Fruit fly (Drosophila melanogaster) whole organism, embryonic: ENCODE results near the gene a10.
A peak's percentile ranks its signal among the peaks of the same experiment; 100 is the strongest.

Experiments used
- Abd-B ChIP-seq: fragments of 200-800 bp; sonication (Bioruptor generic); optimal IDR thresholded peaks from 2 replicates; lab custom pipeline; 2018; ENCODE audit warnings: missing biosample characterization, mild to moderate bottlenecking, missing genetic modification characterization, moderate library complexity
- Adf1 ChIP-seq: fragments of 200-800 bp; sonication (Bioruptor generic); IDR thresholded peaks from 2 replicates; pipeline ENCODE4 v1.3.6; 2022; ENCODE audit warnings: missing biosample characterization, missing genetic modification characterization
- Bteb2 ChIP-seq: fragments of 200-800 bp; sonication (Bioruptor generic); optimal IDR thresholded peaks from 2 replicates; lab custom pipeline; 2016; ENCODE audit warnings: missing biosample characterization, missing genetic modification characterization
- CG11093 ChIP-seq: fragments of 200-800 bp; sonication (Bioruptor generic); IDR thresholded peaks from 3 replicates; pipeline ENCODE4 v1.3.6; 2022; ENCODE audit warnings: missing biosample characterization, missing genetic modification characterization
- CG11247 ChIP-seq: fragments of 200-800 bp; sonication (Bioruptor generic); IDR thresholded peaks from 2 replicates; pipeline ENCODE4 v1.3.6; 2022; ENCODE audit warnings: missing biosample characterization, missing genetic modification characterization
- CG11560 ChIP-seq: fragments of 200-800 bp; sonication (Bioruptor generic); IDR thresholded peaks from 3 replicates; pipeline ENCODE4 v1.3.6; 2022; ENCODE audit warnings: missing biosample characterization, missing genetic modification characterization
- CG12236 ChIP-seq: fragments of 200-800 bp; sonication (Bioruptor generic); optimal IDR thresholded peaks from 2 replicates; lab custom pipeline; 2016; ENCODE audit warnings: missing biosample characterization, missing genetic modification characterization
- CG12299 ChIP-seq: fragments of 200-800 bp; sonication (Bioruptor generic); optimal IDR thresholded peaks from 2 replicates; lab custom pipeline; 2018; ENCODE audit warnings: missing biosample characterization, mild to moderate bottlenecking, missing genetic modification characterization
- CG16815 ChIP-seq: fragments of 200-800 bp; sonication (Bioruptor generic); optimal IDR thresholded peaks from 3 replicates; lab custom pipeline; 2017; ENCODE audit warnings: missing biosample characterization, mild to moderate bottlenecking, missing genetic modification characterization
- CG1832 ChIP-seq: fragments of 200-800 bp; sonication (Bioruptor generic); optimal IDR thresholded peaks from 2 replicates; lab custom pipeline; 2017; ENCODE audit warnings: missing biosample characterization, mild to moderate bottlenecking, missing genetic modification characterization, inconsistent platforms
- CG2199 ChIP-seq: fragments of 200-800 bp; sonication (Bioruptor generic); IDR thresholded peaks from 3 replicates; pipeline ENCODE4 v1.3.6; 2022; ENCODE audit warnings: missing biosample characterization, missing genetic modification characterization
- CG30020 ChIP-seq: fragments of 200-800 bp; optimal IDR thresholded peaks from 2 replicates; lab custom pipeline; 2019; ENCODE audit warnings: missing biosample characterization, mild to moderate bottlenecking, missing genetic modification characterization, moderate library complexity
- CG32767 ChIP-seq: fragments of 200-800 bp; sonication (Bioruptor generic); IDR thresholded peaks from 2 replicates; pipeline ENCODE4 v1.3.6; 2022; ENCODE audit warnings: missing biosample characterization, missing genetic modification characterization
- CG32772 ChIP-seq: fragments of 200-800 bp; sonication (Bioruptor generic); IDR thresholded peaks from 2 replicates; pipeline ENCODE4 v1.3.6; 2022; ENCODE audit warnings: missing biosample characterization, missing genetic modification characterization
- CG42726 ChIP-seq: fragments of 200-800 bp; sonication (Bioruptor generic); IDR thresholded peaks from 2 replicates; pipeline ENCODE4 v1.3.6; 2022; ENCODE audit warnings: missing biosample characterization, missing genetic modification characterization; ENCODE audit not compliant: partially characterized antibody
- CG4360 ChIP-seq: fragments of 200-800 bp; sonication (Bioruptor generic); IDR thresholded peaks from 2 replicates; pipeline ENCODE4 v1.3.6; 2022; ENCODE audit warnings: missing biosample characterization, missing genetic modification characterization
- CG4617 ChIP-seq: fragments of 200-800 bp; sonication (Bioruptor generic); optimal IDR thresholded peaks from 3 replicates; lab custom pipeline; 2016; ENCODE audit warnings: missing biosample characterization, missing genetic modification characterization, borderline replicate concordance
- CG6654 ChIP-seq: fragments of 200-800 bp; sonication (Bioruptor generic); optimal IDR thresholded peaks from 2 replicates; lab custom pipeline; 2017; ENCODE audit warnings: missing biosample characterization, mild to moderate bottlenecking, missing genetic modification characterization
- CG6854 ChIP-seq: fragments of 200-800 bp; sonication (Bioruptor generic); optimal IDR thresholded peaks from 3 replicates; lab custom pipeline; 2017; ENCODE audit warnings: missing biosample characterization, mild to moderate bottlenecking, missing genetic modification characterization
- CG9797 ChIP-seq: fragments of 200-800 bp; sonication (Bioruptor generic); optimal IDR thresholded peaks from 3 replicates; lab custom pipeline; 2018; ENCODE audit warnings: missing biosample characterization, mild to moderate bottlenecking, missing genetic modification characterization
- D ChIP-seq, 2 experiments: fragments of 200-800 bp in 1 of 2; fragments of >200 bp in 1 of 2; sonication (Bioruptor generic) in 1 of 2; optimal IDR thresholded peaks; 2 replicates in 1 of 2; 3 replicates in 1 of 2; lab custom pipeline; 2017; ENCODE audit warnings: mild to moderate bottlenecking in 1 of 2, missing biosample characterization in 1 of 2, missing genetic modification characterization in 1 of 2, missing genetic modification reagents in 1 of 2
- D19B ChIP-seq: fragments of 200-800 bp; sonication (Bioruptor generic); optimal IDR thresholded peaks from 2 replicates; lab custom pipeline; 2017; ENCODE audit warnings: missing biosample characterization, mild to moderate bottlenecking, missing genetic modification characterization
- Doc3 ChIP-seq: fragments of 200-800 bp; sonication (Bioruptor generic); IDR thresholded peaks from 3 replicates; pipeline ENCODE4 v1.3.6; 2022; ENCODE audit warnings: missing biosample characterization, missing genetic modification characterization; ENCODE audit not compliant: partially characterized antibody
- E2f1 ChIP-seq: fragments of 200-800 bp; sonication (Bioruptor generic); IDR thresholded peaks from 2 replicates; pipeline ENCODE4 v1.3.6; 2022; ENCODE audit warnings: missing biosample characterization, missing genetic modification characterization
- Eip74EF ChIP-seq, 2 experiments: fragments of 200-800 bp in 1 of 2; fragments of >200 bp in 1 of 2; sonication (Bioruptor generic) in 1 of 2; optimal IDR thresholded peaks; 2 replicates each; lab custom pipeline; 2017 to 2019; ENCODE audit warnings: missing biosample characterization in 2 of 2, missing genetic modification characterization in 2 of 2, mild to moderate bottlenecking in 1 of 2, moderate library complexity in 1 of 2
- GATAe ChIP-seq: fragments of 200-800 bp; sonication (Bioruptor generic); conservative IDR thresholded peaks from 2 replicates; pipeline ENCODE4 v1.3.6; 2022; ENCODE audit warnings: missing biosample characterization, missing genetic modification characterization
- H2.0 ChIP-seq: fragments of 200-800 bp; sonication (Bioruptor generic); IDR thresholded peaks from 2 replicates; pipeline ENCODE4 v1.3.6; 2022; ENCODE audit warnings: missing biosample characterization, missing genetic modification characterization
- Optix ChIP-seq: fragments of 200-800 bp; sonication (Bioruptor generic); IDR thresholded peaks from 3 replicates; pipeline ENCODE4 v1.3.6; 2022; ENCODE audit warnings: missing biosample characterization, missing genetic modification characterization
- PHDP ChIP-seq: fragments of 200-800 bp; sonication (Bioruptor generic); optimal IDR thresholded peaks from 3 replicates; lab custom pipeline; 2018; ENCODE audit warnings: missing biosample characterization, mild to moderate bottlenecking, missing genetic modification characterization, moderate library complexity
- ase ChIP-seq: fragments of 200-800 bp; sonication (Bioruptor generic); IDR thresholded peaks from 3 replicates; pipeline ENCODE4 v1.3.6; 2022; ENCODE audit warnings: missing biosample characterization, missing genetic modification characterization
- ato ChIP-seq: fragments of 200-800 bp; sonication (Bioruptor generic); IDR thresholded peaks from 2 replicates; pipeline ENCODE4 v1.3.6; 2022; ENCODE audit warnings: missing biosample characterization, missing genetic modification characterization; ENCODE audit not compliant: partially characterized antibody
- bbx ChIP-seq: fragments of 200-800 bp; sonication (Bioruptor generic); IDR thresholded peaks from 2 replicates; pipeline ENCODE4 v1.3.6; 2022; ENCODE audit warnings: missing biosample characterization, missing genetic modification characterization; ENCODE audit not compliant: partially characterized antibody
- dmrt11E ChIP-seq: fragments of 200-800 bp; sonication (Bioruptor generic); optimal IDR thresholded peaks from 3 replicates; lab custom pipeline; 2018; ENCODE audit warnings: missing biosample characterization, mild to moderate bottlenecking, missing genetic modification characterization, moderate library complexity
- dpn ChIP-seq, 2 experiments: fragments of 200-800 bp; sonication (Bioruptor generic); optimal IDR thresholded peaks; 3 replicates each; lab custom pipeline; 2016; ENCODE audit warnings: missing biosample characterization in 2 of 2, missing genetic modification characterization in 2 of 2
- gt ChIP-seq: fragments of 200-800 bp; sonication (Bioruptor generic); IDR thresholded peaks from 2 replicates; pipeline ENCODE4 v1.3.6; 2022; ENCODE audit warnings: missing biosample characterization, missing genetic modification characterization
- h ChIP-seq: fragments of >200 bp; optimal IDR thresholded peaks from 2 replicates; lab custom pipeline; 2017
- hb ChIP-seq: fragments of 200-800 bp; sonication (Bioruptor generic); IDR thresholded peaks from 3 replicates; pipeline ENCODE4 v1.3.6; 2022; ENCODE audit warnings: missing biosample characterization, missing genetic modification characterization; ENCODE audit not compliant: partially characterized antibody
- jing ChIP-seq: fragments of 200-800 bp; sonication (Bioruptor generic); optimal IDR thresholded peaks from 2 replicates; lab custom pipeline; 2018; ENCODE audit warnings: missing biosample characterization, mild to moderate bottlenecking, missing genetic modification characterization
- nom ChIP-seq: fragments of 200-800 bp; sonication (Bioruptor generic); optimal IDR thresholded peaks from 2 replicates; lab custom pipeline; 2017; ENCODE audit warnings: missing biosample characterization, missing genetic modification characterization, mild to moderate bottlenecking, moderate library complexity, missing genetic modification reagents
- pan ChIP-seq, 4 experiments: fragments of >200 bp in 3 of 4; fragments of 200-800 bp in 1 of 4; sonication (Bioruptor generic) in 1 of 4; optimal IDR thresholded peaks in 3 of 4; IDR thresholded peaks in 1 of 4; 2 replicates each; pipeline versions ENCODE4 v1.3.6 to Lab custom; 2017 to 2022; ENCODE audit warnings: missing biosample characterization in 2 of 4, missing genetic modification characterization in 2 of 4, mixed read lengths in 1 of 4
- pho ChIP-seq: fragments of 200-800 bp; sonication (Bioruptor generic); optimal IDR thresholded peaks from 2 replicates; lab custom pipeline; 2016; ENCODE audit warnings: missing biosample characterization, missing genetic modification characterization
- row ChIP-seq: fragments of 200-800 bp; sonication (Bioruptor generic); IDR thresholded peaks from 3 replicates; pipeline ENCODE4 v1.3.6; 2022; ENCODE audit warnings: missing biosample characterization, missing genetic modification characterization
- so ChIP-seq: fragments of 200-800 bp; sonication (Bioruptor generic); IDR thresholded peaks from 3 replicates; pipeline ENCODE4 v1.3.6; 2022; ENCODE audit warnings: missing biosample characterization, missing genetic modification characterization
- sqz ChIP-seq: fragments of 200-800 bp; sonication (Bioruptor generic); optimal IDR thresholded peaks from 3 replicates; lab custom pipeline; 2018; ENCODE audit warnings: missing biosample characterization, mild to moderate bottlenecking, missing genetic modification characterization
- ssp ChIP-seq: fragments of 200-800 bp; sonication (Bioruptor generic); IDR thresholded peaks from 2 replicates; pipeline ENCODE4 v1.3.6; 2022; ENCODE audit warnings: missing biosample characterization, missing genetic modification characterization
- stwl ChIP-seq: fragments of 200-800 bp; sonication (Bioruptor generic); optimal IDR thresholded peaks from 3 replicates; lab custom pipeline; 2018; ENCODE audit warnings: missing biosample characterization, mild to moderate bottlenecking, missing genetic modification characterization, moderate library complexity

a10 gene

dm6 chr3L:17015663-17016575, 7.6 kb downstream of the a10 start, which contains the start of the genes CG6664 and CG7728 (continued):
- TF ChIP-seq CG16815 (GFP tag; lab: Kevin White, UChicago) (peak; percentile 52), CG2199 (no peak), CG12299 (no peak), CG11093 (GFP tag; lab: Robert Waterston, UW) (no peak), jing (no peak), CG9797 (GFP tag; lab: Kevin White, UChicago) (peak; percentile 64), CG4360 (GFP tag; lab: Robert Waterston, UW) (no peak), E2f1 (GFP tag; lab: Robert Waterston, UW) (peak; percentile 31; the same call in 1 of the 2 replicates), D (optimal IDR thresholded peaks at IDR 0.05; lab: Kevin White, UChicago) (no peak), D (GFP tag; optimal IDR thresholded peaks at IDR 0.05; lab: Kevin White, UChicago) (peak; percentile 33), CG11247 (GFP tag; lab: Robert Waterston, UW) (peak; percentile 52), CG30020 (tag; lab: Kevin White, UChicago) (peak; percentile 45), CG4617 (peak; percentile 87), pan (optimal IDR thresholded peaks at IDR 0.05; lab: Kevin White, UChicago) (no peak), pan (GFP tag; optimal IDR thresholded peaks at IDR 0.05 in 1 of 2, IDR thresholded peaks at IDR 0.05 in 1 of 2) (peak in 1 of 2 experiments; percentile 36), so (GFP tag; lab: Robert Waterston, UW) (0 out of 3 replicates have a peak, but pooled peaks have one; percentile 41), D19B (GFP tag; lab: Kevin White, UChicago) (no peak), CG6854 (GFP tag; lab: Kevin White, UChicago) (no peak), CG42726 (GFP tag; lab: Robert Waterston, UW) (0 out of 2 replicates have a peak, but pooled peaks have one; percentile 47), ssp (GFP tag; lab: Robert Waterston, UW) (peak; percentile 46), CG1832 (GFP tag; lab: Kevin White, UChicago) (no peak), Eip74EF (GFP tag; optimal IDR thresholded peaks at IDR 0.05; lab: Kevin White, UChicago) (no peak), pho (GFP tag; lab: Kevin White, UChicago) (peak; percentile 53), nom (GFP tag; lab: Kevin White, UChicago) (no peak), PHDP (no peak), Doc3 (GFP tag; lab: Robert Waterston, UW) (peak; percentile 48; the same call in 1 of the 3 replicates), Abd-B (peak; percentile 40), Optix (GFP tag; lab: Robert Waterston, UW) (no peak), Adf1 (no peak), CG11560 (no peak), CG12236 (no peak), H2.0 (GFP tag; lab: Robert Waterston, UW) (peak; percentile 62; the same call in 1 of the 2 replicates), h (lab: Kevin White, UChicago) (no peak), stwl (tag; lab: Kevin White, UChicago) (peak; percentile 24), dpn (GFP tag; optimal IDR thresholded peaks at IDR 0.05; lab: Kevin White, UChicago) (peak; percentile 46 to 50), hb (GFP tag; lab: Robert Waterston, UW) (no peak), CG32772 (GFP tag; lab: Robert Waterston, UW) (peak; percentile 37; the same call in 1 of the 2 replicates), GATAe (GFP tag; lab: Robert Waterston, UW) (no peak), sqz (GFP tag; lab: Kevin White, UChicago) (no peak), bbx (GFP tag; lab: Robert Waterston, UW) (peak; percentile 41), gt (no peak), ase (GFP tag; lab: Robert Waterston, UW) (no peak), Bteb2 (no peak), CG32767 (no peak), dmrt11E (peak; percentile 57), row (GFP tag; lab: Robert Waterston, UW) (peak; percentile 88), ato (no peak), CG6654 (GFP tag; lab: Kevin White, UChicago) (no peak)
